Fruit fly (Drosophila melanogaster) whole organism, embryonic: Measurements from ENCODE around the gene CG7120.

Experiments used
- Awh ChIP-seq: fragments of 200-800 bp; sonication (Bioruptor generic); IDR thresholded peaks from 2 replicates; pipeline ENCODE4, ENCODE4 v1.3.6; 2022; ENCODE audit warnings: missing biosample characterization, missing genetic modification characterization
- Bgb ChIP-seq: fragments of 200-800 bp; sonication (Bioruptor generic); IDR thresholded peaks from 2 replicates; pipeline ENCODE4 v1.3.6; 2022; ENCODE audit warnings: missing biosample characterization, missing genetic modification characterization; ENCODE audit not compliant: partially characterized antibody
- CG10543 ChIP-seq: fragments of 200-800 bp; sonication (Bioruptor generic); optimal IDR thresholded peaks from 3 replicates; lab custom pipeline; 2017; ENCODE audit warnings: missing biosample characterization, mild to moderate bottlenecking, missing genetic modification characterization, moderate library complexity
- CG10959 ChIP-seq: fragments of 200-800 bp; sonication (Bioruptor generic); IDR thresholded peaks from 2 replicates; pipeline ENCODE4 v1.3.6; 2022; ENCODE audit warnings: missing biosample characterization, missing genetic modification characterization
- CG11093 ChIP-seq: fragments of 200-800 bp; sonication (Bioruptor generic); IDR thresholded peaks from 3 replicates; pipeline ENCODE4 v1.3.6; 2022; ENCODE audit warnings: missing biosample characterization, missing genetic modification characterization
- CG11456 ChIP-seq: fragments of 200-800 bp; sonication (Bioruptor generic); IDR thresholded peaks from 3 replicates; pipeline ENCODE4 v1.3.6; 2022; ENCODE audit warnings: missing biosample characterization, missing genetic modification characterization
- CG11696 ChIP-seq: fragments of 200-800 bp; sonication (Bioruptor generic); IDR thresholded peaks from 2 replicates; pipeline ENCODE4 v1.3.6; 2022; ENCODE audit warnings: missing biosample characterization, missing genetic modification characterization
- CG12236 ChIP-seq: fragments of 200-800 bp; sonication (Bioruptor generic); optimal IDR thresholded peaks from 2 replicates; lab custom pipeline; 2016; ENCODE audit warnings: missing biosample characterization, missing genetic modification characterization
- CG12299 ChIP-seq: fragments of 200-800 bp; sonication (Bioruptor generic); optimal IDR thresholded peaks from 2 replicates; lab custom pipeline; 2018; ENCODE audit warnings: missing biosample characterization, mild to moderate bottlenecking, missing genetic modification characterization
- CG12659 ChIP-seq: fragments of 200-800 bp; sonication (Bioruptor generic); optimal IDR thresholded peaks from 3 replicates; lab custom pipeline; 2017; ENCODE audit warnings: mild to moderate bottlenecking, missing biosample characterization, missing genetic modification reagents, missing genetic modification characterization
- CG13894 ChIP-seq: fragments of 200-800 bp; sonication (Bioruptor generic); optimal IDR thresholded peaks from 3 replicates; lab custom pipeline; 2018; ENCODE audit warnings: missing biosample characterization, mild to moderate bottlenecking, missing genetic modification characterization, moderate library complexity
- CG15269 ChIP-seq: fragments of 200-800 bp; sonication (Bioruptor generic); optimal IDR thresholded peaks from 2 replicates; lab custom pipeline; 2018; ENCODE audit warnings: missing biosample characterization, mild to moderate bottlenecking, missing genetic modification characterization, moderate library complexity
- CG17328 ChIP-seq: fragments of 200-800 bp; sonication (Bioruptor generic); IDR thresholded peaks from 2 replicates; pipeline ENCODE4 v1.3.6; 2022; ENCODE audit warnings: missing biosample characterization, missing genetic modification characterization
- CG17612 ChIP-seq: fragments of 200-800 bp; sonication (Bioruptor generic); IDR thresholded peaks from 2 replicates; pipeline ENCODE4 v1.3.6; 2022; ENCODE audit warnings: missing biosample characterization, missing genetic modification characterization
- CG2120 ChIP-seq: fragments of 200-800 bp; sonication (Bioruptor generic); optimal IDR thresholded peaks from 3 replicates; lab custom pipeline; 2016; ENCODE audit warnings: missing biosample characterization, missing genetic modification characterization
- CG2199 ChIP-seq: fragments of 200-800 bp; sonication (Bioruptor generic); IDR thresholded peaks from 3 replicates; pipeline ENCODE4 v1.3.6; 2022; ENCODE audit warnings: missing biosample characterization, missing genetic modification characterization
- CG2202 ChIP-seq: fragments of 200-800 bp; sonication (Bioruptor generic); optimal IDR thresholded peaks from 2 replicates; lab custom pipeline; 2018; ENCODE audit warnings: missing biosample characterization, mild to moderate bottlenecking, missing genetic modification characterization
- CG3281 ChIP-seq: fragments of 200-800 bp; sonication (Bioruptor generic); optimal IDR thresholded peaks from 3 replicates; lab custom pipeline; 2017; ENCODE audit warnings: missing biosample characterization, mild to moderate bottlenecking, missing genetic modification characterization
- CG4820 ChIP-seq: fragments of 200-800 bp; sonication (Bioruptor generic); optimal IDR thresholded peaks from 3 replicates; lab custom pipeline; 2016; ENCODE audit warnings: missing biosample characterization, missing genetic modification characterization
- CG4854 ChIP-seq: fragments of 200-800 bp; sonication (Bioruptor generic); optimal IDR thresholded peaks from 2 replicates; lab custom pipeline; 2016; ENCODE audit warnings: missing biosample characterization, missing genetic modification characterization, inconsistent platforms
- CG5180 ChIP-seq: fragments of 200-800 bp; sonication (Bioruptor generic); optimal IDR thresholded peaks from 3 replicates; lab custom pipeline; 2017; ENCODE audit warnings: missing biosample characterization, missing genetic modification characterization, mild to moderate bottlenecking, moderate library complexity, missing genetic modification reagents
- CG5953 ChIP-seq: fragments of 200-800 bp; sonication (Bioruptor generic); IDR thresholded peaks from 2 replicates; pipeline ENCODE4 v1.3.6; 2022; ENCODE audit warnings: missing biosample characterization, missing genetic modification characterization
- CG8359 ChIP-seq: fragments of 200-800 bp; sonication (Bioruptor generic); optimal IDR thresholded peaks from 2 replicates; lab custom pipeline; 2017; ENCODE audit warnings: missing biosample characterization, mild to moderate bottlenecking, missing genetic modification characterization, borderline replicate concordance
- CG8924 ChIP-seq: fragments of 200-800 bp; optimal IDR thresholded peaks from 3 replicates; lab custom pipeline; 2019; ENCODE audit warnings: missing biosample characterization, mild to moderate bottlenecking, missing genetic modification characterization, moderate library complexity
- CG9215 ChIP-seq: fragments of 200-800 bp; sonication (Bioruptor generic); IDR thresholded peaks from 2 replicates; pipeline ENCODE4 v1.3.6; 2022; ENCODE audit warnings: missing biosample characterization, missing genetic modification characterization
- CG9437 ChIP-seq: fragments of 200-800 bp; sonication (Bioruptor generic); optimal IDR thresholded peaks from 2 replicates; lab custom pipeline; 2018; ENCODE audit warnings: missing biosample characterization, mild to moderate bottlenecking, missing genetic modification characterization
- CoRest ChIP-seq: fragments of 200-800 bp; sonication (Bioruptor generic); optimal IDR thresholded peaks from 3 replicates; lab custom pipeline; 2018; ENCODE audit warnings: missing biosample characterization, mild to moderate bottlenecking, missing genetic modification characterization, moderate library complexity
- Dek ChIP-seq: fragments of 200-800 bp; sonication (Bioruptor generic); optimal IDR thresholded peaks from 3 replicates; lab custom pipeline; 2019; ENCODE audit warnings: missing biosample characterization, mild to moderate bottlenecking, missing genetic modification characterization, moderate library complexity
- Ets65A ChIP-seq: fragments of 200-800 bp; sonication (Bioruptor generic); peaks from one replicate; lab custom pipeline; 2016; ENCODE audit warnings: missing biosample characterization, missing genetic modification characterization
- HHEX ChIP-seq: fragments of 200-800 bp; sonication (Bioruptor generic); optimal IDR thresholded peaks from 3 replicates; lab custom pipeline; 2017; ENCODE audit warnings: missing biosample characterization, mild to moderate bottlenecking, missing genetic modification characterization, missing genetic modification reagents
- Mes4 ChIP-seq: fragments of 200-800 bp; sonication (Bioruptor generic); optimal IDR thresholded peaks from 2 replicates; lab custom pipeline; 2016; ENCODE audit warnings: missing biosample characterization, missing genetic modification characterization
- Myb ChIP-seq: fragments of 200-800 bp; sonication (Bioruptor generic); optimal IDR thresholded peaks from 2 replicates; lab custom pipeline; 2016; ENCODE audit warnings: missing biosample characterization, missing genetic modification characterization
- NC2β ChIP-seq: fragments of 200-800 bp; sonication (Bioruptor generic); optimal IDR thresholded peaks from 2 replicates; lab custom pipeline; 2016; ENCODE audit warnings: missing biosample characterization, missing genetic modification characterization
- Oaz ChIP-seq: fragments of 200-800 bp; sonication (Bioruptor generic); IDR thresholded peaks from 2 replicates; pipeline ENCODE4 v1.3.6; 2022; ENCODE audit warnings: missing biosample characterization, missing genetic modification characterization
- PHDP ChIP-seq: fragments of 200-800 bp; sonication (Bioruptor generic); optimal IDR thresholded peaks from 3 replicates; lab custom pipeline; 2018; ENCODE audit warnings: missing biosample characterization, mild to moderate bottlenecking, missing genetic modification characterization, moderate library complexity
- YL-1 ChIP-seq: fragments of 200-800 bp; sonication (Bioruptor generic); optimal IDR thresholded peaks from 3 replicates; lab custom pipeline; 2017; ENCODE audit warnings: missing biosample characterization, mild to moderate bottlenecking, missing genetic modification characterization
- abd-A ChIP-seq: fragments of 200-800 bp; sonication (Bioruptor generic); optimal IDR thresholded peaks from 3 replicates; lab custom pipeline; 2019; ENCODE audit warnings: missing biosample characterization, mild to moderate bottlenecking, missing genetic modification characterization, moderate library complexity
- bab2 ChIP-seq: fragments of 200-800 bp; sonication (Bioruptor generic); optimal IDR thresholded peaks from 2 replicates; lab custom pipeline; 2016; ENCODE audit warnings: missing biosample characterization, missing genetic modification characterization
- crc ChIP-seq: fragments of 200-800 bp; sonication (Bioruptor generic); optimal IDR thresholded peaks from 2 replicates; lab custom pipeline; 2016; ENCODE audit warnings: missing biosample characterization, missing genetic modification characterization
- esg ChIP-seq: fragments of 200-800 bp; sonication (Bioruptor generic); conservative IDR thresholded peaks from 2 replicates; pipeline ENCODE4 v1.3.6; 2022; ENCODE audit warnings: missing biosample characterization, missing genetic modification characterization
- fd64A ChIP-seq: fragments of 200-800 bp; sonication (Bioruptor generic); optimal IDR thresholded peaks from 3 replicates; lab custom pipeline; 2018; ENCODE audit warnings: missing biosample characterization, mild to moderate bottlenecking, missing genetic modification characterization
- gce ChIP-seq: fragments of 200-800 bp; sonication (Bioruptor generic); IDR thresholded peaks from 3 replicates; pipeline ENCODE4 v1.3.6; 2022; ENCODE audit warnings: missing biosample characterization, missing genetic modification characterization
- grn ChIP-seq: fragments of 200-800 bp; sonication (Bioruptor generic); optimal IDR thresholded peaks from 3 replicates; lab custom pipeline; 2017; ENCODE audit warnings: missing biosample characterization, missing genetic modification characterization
- h ChIP-seq: fragments of >200 bp; optimal IDR thresholded peaks from 2 replicates; lab custom pipeline; 2017
- lola ChIP-seq, 3 experiments: fragments of >200 bp in 2 of 3; fragments of 200-800 bp in 1 of 3; sonication (Bioruptor generic) in 1 of 3; optimal IDR thresholded peaks; 2 replicates each; lab custom pipeline; 2017 to 2019; ENCODE audit warnings: missing biosample characterization in 3 of 3, missing genetic modification characterization in 3 of 3, mild to moderate bottlenecking in 1 of 3, moderate library complexity in 1 of 3
- mirr ChIP-seq: fragments of 200-800 bp; sonication (Bioruptor generic); optimal IDR thresholded peaks from 3 replicates; lab custom pipeline; 2018; ENCODE audit warnings: missing biosample characterization, mild to moderate bottlenecking, missing genetic modification characterization
- prd ChIP-seq, 3 experiments: fragments of >200 bp in 2 of 3; fragments of 200-800 bp in 1 of 3; sonication (Bioruptor generic) in 1 of 3; optimal IDR thresholded peaks in 2 of 3; IDR thresholded peaks in 1 of 3; 2 replicates in 2 of 3; 3 replicates in 1 of 3; pipeline versions ENCODE4 v1.3.6 to Lab custom; 2017 to 2022; ENCODE audit warnings: missing biosample characterization in 1 of 3, missing genetic modification characterization in 1 of 3
- pros ChIP-seq: fragments of 200-800 bp; sonication (Bioruptor generic); optimal IDR thresholded peaks from 3 replicates; lab custom pipeline; 2019; ENCODE audit warnings: missing biosample characterization, mild to moderate bottlenecking, missing genetic modification characterization, moderate library complexity
- psq ChIP-seq: fragments of 200-800 bp; sonication (Bioruptor generic); optimal IDR thresholded peaks from 2 replicates; lab custom pipeline; 2017; ENCODE audit warnings: missing biosample characterization, missing genetic modification characterization
- sens-2 ChIP-seq: fragments of 200-800 bp; sonication (Bioruptor generic); IDR thresholded peaks from 2 replicates; pipeline ENCODE4 v1.3.6; 2022; ENCODE audit warnings: missing biosample characterization, missing genetic modification characterization
- slp2 ChIP-seq: fragments of 200-800 bp; sonication (Bioruptor generic); optimal IDR thresholded peaks from 2 replicates; lab custom pipeline; 2016; ENCODE audit warnings: missing biosample characterization, missing genetic modification characterization
- ttk ChIP-seq: fragments of 200-800 bp; sonication (Bioruptor generic); IDR thresholded peaks from 2 replicates; pipeline ENCODE4 v2.1.2; 2022; ENCODE audit warnings: missing biosample characterization, missing genetic modification characterization

CG7120 gene

dm6 chr3L:8411439-8411897 is 15.7 kb downstream of the CG7120 start, which contains the start of gene Exo70 (continued):
- peak; percentile 92 for TF ChIP-seq CG4854
- TF ChIP-seq CG5953 (GFP tag; lab: Robert Waterston, UW): no peak
- TF ChIP-seq esg: no peak
- no peak for TF ChIP-seq CG10959 (GFP tag; lab: Robert Waterston, UW)
- no peak for TF ChIP-seq Oaz (GFP tag; lab: Robert Waterston, UW)
- TF ChIP-seq sens-2 (GFP tag; lab: Robert Waterston, UW): no peak
- no peak for TF ChIP-seq psq (GFP tag; lab: Kevin White, UChicago)
- no peak for TF ChIP-seq slp2 (GFP tag; lab: Kevin White, UChicago)
- no peak for TF ChIP-seq CG12299
- no peak for TF ChIP-seq CG4820 (GFP tag; lab: Kevin White, UChicago)
- TF ChIP-seq HHEX (GFP tag; lab: Kevin White, UChicago): no peak
- no peak for TF ChIP-seq CG17612 (GFP tag; lab: Robert Waterston, UW)
- TF ChIP-seq ttk (GFP tag; lab: Robert Waterston, UW): no peak
- TF ChIP-seq CG17328 (GFP tag; lab: Robert Waterston, UW): no peak
- no peak for TF ChIP-seq CoRest (tag; lab: Kevin White, UChicago)
- no peak for TF ChIP-seq CG13894 (tag; lab: Kevin White, UChicago)
- no peak for TF ChIP-seq abd-A (tag; lab: Kevin White, UChicago)
- TF ChIP-seq CG15269 (tag; lab: Kevin White, UChicago): no peak
- TF ChIP-seq CG11093 (GFP tag; lab: Robert Waterston, UW): no peak
- no peak for TF ChIP-seq lola (GFP tag; optimal IDR thresholded peaks at IDR 0.05; lab: Kevin White, UChicago)
- TF ChIP-seq YL-1: peak; percentile 38
- TF ChIP-seq CG2199 (GFP tag; lab: Robert Waterston, UW): no peak
- peak; percentile 54 for TF ChIP-seq CG12659 (GFP tag; lab: Kevin White, UChicago)
- no peak for TF ChIP-seq Dek (tag; lab: Kevin White, UChicago)
- no peak for TF ChIP-seq CG5180
- no peak for TF ChIP-seq CG12236 (GFP tag; lab: Kevin White, UChicago)
- no peak for TF ChIP-seq CG2202 (tag; lab: Kevin White, UChicago)
- no peak for TF ChIP-seq PHDP (tag; lab: Kevin White, UChicago)
- TF ChIP-seq pros (GFP tag; lab: Kevin White, UChicago): no peak
- TF ChIP-seq CG10543: no peak
- no peak for TF ChIP-seq NC2β (GFP tag; lab: Kevin White, UChicago)
- TF ChIP-seq Ets65A (GFP tag; lab: Kevin White, UChicago): no peak
- no peak for TF ChIP-seq h (lab: Kevin White, UChicago)
- no peak for TF ChIP-seq mirr
- TF ChIP-seq Bgb (GFP tag; lab: Robert Waterston, UW): no peak
- TF ChIP-seq CG11456 (GFP tag; lab: Robert Waterston, UW): no peak
- no peak for TF ChIP-seq grn (GFP tag; lab: Kevin White, UChicago)
- no peak for TF ChIP-seq CG9437
- TF ChIP-seq fd64A: no peak
- no peak for TF ChIP-seq prd (optimal IDR thresholded peaks at IDR 0.05; lab: Kevin White, UChicago)
- TF ChIP-seq prd (GFP tag; IDR thresholded peaks at IDR 0.05; lab: Robert Waterston, UW): no peak
- TF ChIP-seq CG8359 (GFP tag; lab: Kevin White, UChicago): no peak
- TF ChIP-seq bab2: no peak
- no peak for TF ChIP-seq CG2120 (GFP tag; lab: Kevin White, UChicago)
- no peak for TF ChIP-seq CG9215 (GFP tag; lab: Robert Waterston, UW)
- TF ChIP-seq CG8924: no peak
- no peak for TF ChIP-seq crc (GFP tag; lab: Kevin White, UChicago)
- no peak for TF ChIP-seq CG11696 (GFP tag; lab: Robert Waterston, UW)
- peak; percentile 94 for TF ChIP-seq Myb (GFP tag; lab: Kevin White, UChicago)
- TF ChIP-seq gce (GFP tag; lab: Robert Waterston, UW): no peak
- no peak for TF ChIP-seq Awh (GFP tag; lab: Robert Waterston, UW)
- TF ChIP-seq Mes4 (GFP tag; lab: Kevin White, UChicago): no peak
- TF ChIP-seq CG3281 (GFP tag; lab: Kevin White, UChicago): no peak
